Worm (Caenorhabditis elegans): ENCODE results near the gene C07C7.3.

The C07C7.3 gene

DNA sequence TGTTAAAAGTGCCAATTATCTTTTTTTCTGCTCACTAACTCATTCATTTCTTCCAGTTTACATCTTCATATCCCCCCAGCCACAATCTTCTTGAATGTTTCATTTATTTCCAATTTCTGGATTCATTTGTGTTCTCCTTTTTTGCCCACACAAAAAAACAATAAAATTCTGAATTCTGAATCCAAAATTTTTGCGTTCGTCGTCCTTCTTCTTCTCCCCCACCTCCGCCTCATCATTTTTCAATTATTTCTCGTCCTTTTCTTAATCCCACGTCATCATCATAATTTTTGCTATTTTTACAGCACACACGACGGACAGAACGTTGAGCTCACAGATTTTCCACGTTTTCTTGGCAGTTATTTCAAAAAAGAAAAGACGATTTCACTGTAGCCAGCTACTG, 18.7 kb downstream of the C07C7.3 start, which contains the start of gene C07C7.1:
Gene C07C7.1, plus strand, starts transcription at position 301 of the 400 bp plus-strand sequence.
- no peak for TF ChIP-seq pqm-1 (tag; optimal IDR thresholded peaks at IDR 0.05)
- no peak for TF ChIP-seq ceh-24 (tag; optimal IDR thresholded peaks at IDR 0.05)
- no peak for TF ChIP-seq ceh-18 (tag; optimal IDR thresholded peaks at IDR 0.05)
- no peak for TF ChIP-seq sox-4 (tag; optimal IDR thresholded peaks at IDR 0.05)
- TF ChIP-seq rnt-1 (tag; optimal IDR thresholded peaks at IDR 0.05), result no peak
- TF ChIP-seq nfya-1 (tag; optimal IDR thresholded peaks at IDR 0.05), result no peak
- no peak for TF ChIP-seq pha-4 (tag; optimal IDR thresholded peaks at IDR 0.05)

DNA sequence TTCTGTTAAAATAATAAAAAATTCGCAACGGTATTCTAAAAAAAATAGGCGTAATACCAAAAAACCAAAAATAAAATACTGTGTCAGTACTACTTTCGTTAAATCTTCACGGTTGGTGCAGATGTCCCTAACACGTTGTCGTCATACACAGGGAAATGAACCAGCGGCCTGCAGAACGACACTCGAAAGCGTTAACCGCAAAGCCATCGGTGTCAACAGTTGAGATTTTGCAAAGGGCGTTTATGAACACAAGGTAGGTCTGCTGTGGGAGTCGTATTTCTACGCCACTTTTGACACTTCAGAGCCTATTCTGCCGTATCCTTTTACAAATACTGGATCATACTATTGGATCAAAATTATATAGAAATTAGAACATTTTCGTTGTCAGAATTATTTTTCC, 25.3 kb downstream of the C07C7.3 start:
- TF ChIP-seq elt-2 (tag; optimal IDR thresholded peaks at IDR 0.05), result peak; percentile 96
- peak; percentile 91 for TF ChIP-seq C38D4.7 (GFP tag; optimal IDR thresholded peaks at IDR 0.05)
- TF ChIP-seq K02D7.2 (tag; optimal IDR thresholded peaks at IDR 0.05), result peak; percentile 85
- no peak for TF ChIP-seq pax-1 (tag; optimal IDR thresholded peaks at IDR 0.05)
- peak; percentile 84 for TF ChIP-seq ceh-2 (tag; optimal IDR thresholded peaks at IDR 0.05)
- peak; percentile 94 for TF ChIP-seq che-1 (tag; optimal IDR thresholded peaks at IDR 0.05)
- peak; percentile 56 for TF ChIP-seq pag-3 (tag; optimal IDR thresholded peaks at IDR 0.05; ENCODE audit: borderline replicate concordance)
- TF ChIP-seq gmeb-2 (tag; optimal IDR thresholded peaks at IDR 0.05), result peak; percentile 93
- TF ChIP-seq T23F11.4 (GFP tag; optimal IDR thresholded peaks at IDR 0.05), result peak; percentile 94
- peak; percentile 85 for TF ChIP-seq C08G9.2 (tag; optimal IDR thresholded peaks at IDR 0.05)
- peak; percentile 94 for TF ChIP-seq ttx-3 (tag; optimal IDR thresholded peaks at IDR 0.05)
- TF ChIP-seq sox-4 (tag; optimal IDR thresholded peaks at IDR 0.05), result peak; percentile 92
- no peak for TF ChIP-seq ceh-22 (tag; optimal IDR thresholded peaks at IDR 0.05)
- TF ChIP-seq hlh-15 (tag; optimal IDR thresholded peaks at IDR 0.05), result peak; percentile 86
- peak; percentile 94 for TF ChIP-seq ceh-34 (tag; optimal IDR thresholded peaks at IDR 0.05)
- TF ChIP-seq ama-1 (optimal IDR thresholded peaks at IDR 0.05), result no peak
- TF ChIP-seq odd-2 (tag; optimal IDR thresholded peaks at IDR 0.05), result peak; percentile 55
- TF ChIP-seq hlh-13 (GFP tag; optimal IDR thresholded peaks at IDR 0.05), result peak; percentile 92
- peak; percentile 91 for TF ChIP-seq tbx-2 (tag; optimal IDR thresholded peaks at IDR 0.05)
- TF ChIP-seq ceh-14 (tag; optimal IDR thresholded peaks at IDR 0.05), result peak; percentile 78
- TF ChIP-seq dve-1 (tag; optimal IDR thresholded peaks at IDR 0.05), result peak; percentile 79
- no peak for TF ChIP-seq elt-4 (tag; optimal IDR thresholded peaks at IDR 0.05)
- TF ChIP-seq lim-6 (tag; optimal IDR thresholded peaks at IDR 0.05), result peak; percentile 13
- TF ChIP-seq unc-86 (tag; optimal IDR thresholded peaks at IDR 0.05), result peak; percentile 89
- TF ChIP-seq sox-2 (GFP tag; IDR thresholded peaks at IDR 0.05), result peak; percentile 72
- TF ChIP-seq fkh-10 (GFP tag; optimal IDR thresholded peaks at IDR 0.05), result no peak
- peak; percentile 36 for TF ChIP-seq ets-4 (tag; optimal IDR thresholded peaks at IDR 0.05)
- peak; percentile 92 for TF ChIP-seq pat-9 (tag; optimal IDR thresholded peaks at IDR 0.05)
- TF ChIP-seq lin-11 (tag; optimal IDR thresholded peaks at IDR 0.05), result peak; percentile 88
- TF ChIP-seq ceh-19 (GFP tag; optimal IDR thresholded peaks at IDR 0.05), result peak; percentile 93
- TF ChIP-seq ceh-9 (tag; optimal IDR thresholded peaks at IDR 0.05), result peak; percentile 66
- peak; percentile 96 for TF ChIP-seq rnt-1 (tag; optimal IDR thresholded peaks at IDR 0.05)
- peak; percentile 92 for TF ChIP-seq eyg-1 (tag; optimal IDR thresholded peaks at IDR 0.05)
- peak; percentile 75 for TF ChIP-seq ceh-30 (tag; optimal IDR thresholded peaks at IDR 0.05)
- TF ChIP-seq ref-2 (tag; optimal IDR thresholded peaks at IDR 0.05), result peak; percentile 88
- TF ChIP-seq sdc-2 (tag; optimal IDR thresholded peaks at IDR 0.05), result peak; percentile 81
- peak; percentile 84 for TF ChIP-seq dmd-4 (tag; optimal IDR thresholded peaks at IDR 0.05; ENCODE audit: borderline replicate concordance)
- TF ChIP-seq ahr-1 (tag; optimal IDR thresholded peaks at IDR 0.05), result peak; percentile 72
- TF ChIP-seq ceh-24 (tag; optimal IDR thresholded peaks at IDR 0.05), result peak; percentile 65
- peak; percentile 53 for TF ChIP-seq hlh-30 (tag; optimal IDR thresholded peaks at IDR 0.05; ENCODE audit: insufficient read depth)
- peak; percentile 89 for TF ChIP-seq madf-2 (tag; optimal IDR thresholded peaks at IDR 0.05)
- peak; percentile 84 for TF ChIP-seq ceh-48 (tag; optimal IDR thresholded peaks at IDR 0.05)
- TF ChIP-seq ztf-16 (tag; optimal IDR thresholded peaks at IDR 0.05), result peak; percentile 94
- peak; percentile 91 for TF ChIP-seq pha-2 (tag; optimal IDR thresholded peaks at IDR 0.05)
- TF ChIP-seq nfya-1 (tag; optimal IDR thresholded peaks at IDR 0.05), result peak; percentile 61
- peak; percentile 42 for TF ChIP-seq unc-55 (GFP tag; optimal IDR thresholded peaks at IDR 0.05)
- peak; percentile 96 for TF ChIP-seq syd-9 (tag; optimal IDR thresholded peaks at IDR 0.05)
- peak; percentile 85 for TF ChIP-seq fax-1 (tag; optimal IDR thresholded peaks at IDR 0.05)
